Fruit fly (Drosophila melanogaster): ENCODE data around the gene CG46434.

dm6 chr3L:19590422-19590821 is 46.4 kb upstream of the CG46434 start, which contains the start of gene CG14100:
- no peak for TF ChIP-seq CG8478 (optimal IDR thresholded peaks at IDR 0.05)
- no peak for TF ChIP-seq pan (optimal IDR thresholded peaks at IDR 0.05)
- TF ChIP-seq usp (GFP tag; optimal IDR thresholded peaks at IDR 0.05): no peak
- TF ChIP-seq psq (optimal IDR thresholded peaks at IDR 0.05): no peak
- no peak for TF ChIP-seq EcR (GFP tag; optimal IDR thresholded peaks at IDR 0.05)
- no peak for TF ChIP-seq Dll (optimal IDR thresholded peaks at IDR 0.05)
